Worm (Caenorhabditis elegans): ENCODE measurements around the gene F07A11.1.

DNA sequence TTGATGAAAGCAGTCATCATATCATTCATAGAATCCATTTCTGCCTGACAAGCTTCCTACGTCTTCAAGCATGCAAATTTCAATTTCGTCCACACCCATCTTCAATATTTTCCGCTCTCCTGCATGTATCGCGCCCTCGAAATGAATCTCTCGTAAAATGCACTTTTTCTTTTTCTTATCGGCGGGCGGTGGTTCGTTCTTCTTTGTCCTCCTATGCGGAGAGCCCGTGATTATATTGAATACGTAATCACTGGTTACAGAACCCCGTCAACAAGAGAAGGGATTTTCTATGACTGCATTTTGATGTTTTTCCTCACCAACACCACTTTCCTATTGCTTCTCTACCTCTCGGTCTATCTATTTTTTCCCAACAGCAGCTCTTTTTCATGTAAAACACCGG lies 44.7 kb upstream of the F07A11.1 start:
- TF ChIP-seq him-1 (tag; optimal IDR thresholded peaks at IDR 0.05) (no peak), W03F9.2 (tag; optimal IDR thresholded peaks at IDR 0.05) (no peak), dao-5 (tag; optimal IDR thresholded peaks at IDR 0.05) (no peak)
